Fruit fly (Drosophila melanogaster): ENCODE data around the gene zye.

DNA sequence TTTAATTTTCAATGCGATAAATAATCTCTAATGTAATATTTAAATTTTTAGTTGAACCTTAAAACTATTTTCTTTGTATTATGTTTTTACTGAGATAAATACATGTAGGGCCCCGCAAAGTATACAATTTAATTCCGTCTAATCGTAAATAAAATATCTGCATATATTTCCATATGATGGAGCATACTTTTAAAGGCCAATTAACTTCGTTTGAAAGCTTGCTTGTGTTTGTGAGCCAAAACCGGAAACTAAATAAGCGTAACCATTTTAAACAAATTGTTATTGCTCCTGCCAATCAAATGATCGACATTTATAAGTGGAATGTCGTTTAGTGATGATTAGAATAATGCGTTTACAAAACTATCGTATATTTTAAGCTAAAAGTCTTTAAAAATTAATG is 2.6 kb upstream of the zye start:
- TF ChIP-seq Hr96 (GFP tag; optimal IDR thresholded peaks at IDR 0.05) = no peak
- no peak for TF ChIP-seq ovo (GFP tag; optimal IDR thresholded peaks at IDR 0.05)
- TF ChIP-seq kay (GFP tag; ENCODE audit: borderline replicate concordance) = no peak
- no peak for TF ChIP-seq cnc (optimal IDR thresholded peaks at IDR 0.05)
- TF ChIP-seq bab1 (GFP tag; optimal IDR thresholded peaks at IDR 0.05) = peak; percentile 36
- TF ChIP-seq CG5204 (GFP tag; optimal IDR thresholded peaks at IDR 0.05) = no peak
- no peak for TF ChIP-seq toe (GFP tag; optimal IDR thresholded peaks at IDR 0.05)
- no peak for TF ChIP-seq Crg-1 (GFP tag; optimal IDR thresholded peaks at IDR 0.05)
- TF ChIP-seq Mnt (GFP tag; optimal IDR thresholded peaks at IDR 0.05) = no peak
- no peak for TF ChIP-seq pad (GFP tag; optimal IDR thresholded peaks at IDR 0.05)
- no peak for TF ChIP-seq tj (GFP tag; optimal IDR thresholded peaks at IDR 0.05)
- TF ChIP-seq CG7045 (GFP tag; optimal IDR thresholded peaks at IDR 0.05) = no peak
- TF ChIP-seq Clk (GFP tag; optimal IDR thresholded peaks at IDR 0.05) = no peak

All from whole organism, adult.